Fruit fly (Drosophila melanogaster) whole organism, embryonic: Measurements from ENCODE around the gene ldbr.

Source experiments
- Bdp1 ChIP-seq: fragments of 200-800 bp; sonication (Bioruptor generic); optimal IDR thresholded peaks from 3 replicates; lab custom pipeline; 2016; ENCODE audit warnings: missing biosample characterization, missing genetic modification characterization
- C15 ChIP-seq: fragments of 200-800 bp; sonication (Bioruptor generic); IDR thresholded peaks from 3 replicates; pipeline ENCODE4 v1.3.6; 2022; ENCODE audit warnings: missing biosample characterization, missing genetic modification characterization
- CG10431 ChIP-seq: fragments of 200-800 bp; sonication (Bioruptor generic); optimal IDR thresholded peaks from 3 replicates; lab custom pipeline; 2018; ENCODE audit warnings: missing biosample characterization, mild to moderate bottlenecking, missing genetic modification characterization
- CG12104 ChIP-seq: fragments of 200-800 bp; sonication (Bioruptor generic); optimal IDR thresholded peaks from 3 replicates; lab custom pipeline; 2016; ENCODE audit warnings: missing biosample characterization, missing genetic modification characterization
- CG12236 ChIP-seq: fragments of 200-800 bp; sonication (Bioruptor generic); optimal IDR thresholded peaks from 2 replicates; lab custom pipeline; 2016; ENCODE audit warnings: missing biosample characterization, missing genetic modification characterization
- CG12391 ChIP-seq: fragments of 200-800 bp; sonication (Bioruptor generic); optimal IDR thresholded peaks from 3 replicates; lab custom pipeline; 2018; ENCODE audit warnings: missing biosample characterization, mild to moderate bottlenecking, missing genetic modification characterization, moderate library complexity
- CG14710 ChIP-seq: fragments of 200-800 bp; sonication (Bioruptor generic); optimal IDR thresholded peaks from 3 replicates; lab custom pipeline; 2019; ENCODE audit warnings: missing biosample characterization, mild to moderate bottlenecking, missing genetic modification characterization, moderate library complexity
- CG18011 ChIP-seq: fragments of 200-800 bp; sonication (Bioruptor generic); optimal IDR thresholded peaks from 2 replicates; lab custom pipeline; 2017; ENCODE audit warnings: missing biosample characterization, missing genetic modification characterization, mild to moderate bottlenecking, moderate library complexity, missing genotype
- CG2875 ChIP-seq: fragments of 200-800 bp; sonication (Bioruptor generic); optimal IDR thresholded peaks from 2 replicates; lab custom pipeline; 2017; ENCODE audit warnings: missing biosample characterization, mild to moderate bottlenecking, missing genetic modification characterization, missing genetic modification reagents
- CG31365 ChIP-seq: fragments of 200-800 bp; sonication (Bioruptor generic); optimal IDR thresholded peaks from 2 replicates; lab custom pipeline; 2018; ENCODE audit warnings: missing biosample characterization, mild to moderate bottlenecking, missing genetic modification characterization
- CG3281 ChIP-seq: fragments of 200-800 bp; sonication (Bioruptor generic); optimal IDR thresholded peaks from 3 replicates; lab custom pipeline; 2017; ENCODE audit warnings: missing biosample characterization, mild to moderate bottlenecking, missing genetic modification characterization
- CG6683 ChIP-seq: fragments of 200-800 bp; sonication (Bioruptor generic); optimal IDR thresholded peaks from 2 replicates; lab custom pipeline; 2017; ENCODE audit warnings: missing biosample characterization, mild to moderate bottlenecking, missing genetic modification characterization, missing genetic modification reagents
- CG6854 ChIP-seq: fragments of 200-800 bp; sonication (Bioruptor generic); optimal IDR thresholded peaks from 3 replicates; lab custom pipeline; 2017; ENCODE audit warnings: missing biosample characterization, mild to moderate bottlenecking, missing genetic modification characterization
- CG8924 ChIP-seq: fragments of 200-800 bp; optimal IDR thresholded peaks from 3 replicates; lab custom pipeline; 2019; ENCODE audit warnings: missing biosample characterization, mild to moderate bottlenecking, missing genetic modification characterization, moderate library complexity
- CG9876 ChIP-seq: fragments of 200-800 bp; sonication (Bioruptor generic); optimal IDR thresholded peaks from 2 replicates; lab custom pipeline; 2016; ENCODE audit warnings: missing biosample characterization, missing genetic modification characterization
- CTCF ChIP-seq: fragments of 200-800 bp; sonication (Bioruptor generic); optimal IDR thresholded peaks from 2 replicates; lab custom pipeline; 2017; ENCODE audit warnings: missing biosample characterization, mild to moderate bottlenecking, missing genetic modification characterization, moderate library complexity
- Dip3 ChIP-seq: fragments of 200-800 bp; sonication (Bioruptor generic); optimal IDR thresholded peaks from 3 replicates; lab custom pipeline; 2016; ENCODE audit warnings: missing biosample characterization, missing genetic modification characterization
- Eip74EF ChIP-seq, 2 experiments: fragments of 200-800 bp in 1 of 2; fragments of >200 bp in 1 of 2; sonication (Bioruptor generic) in 1 of 2; optimal IDR thresholded peaks; 2 replicates each; lab custom pipeline; 2017 to 2019; ENCODE audit warnings: missing biosample characterization in 2 of 2, missing genetic modification characterization in 2 of 2, mild to moderate bottlenecking in 1 of 2, moderate library complexity in 1 of 2
- Hr3 ChIP-seq: fragments of 200-800 bp; sonication (Bioruptor generic); optimal IDR thresholded peaks from 3 replicates; lab custom pipeline; 2016; ENCODE audit warnings: missing biosample characterization, missing genetic modification characterization
- MBD-R2 ChIP-seq: fragments of 200-800 bp; sonication (Bioruptor generic); IDR thresholded peaks from 2 replicates; pipeline ENCODE4 v1.3.6; 2022; ENCODE audit warnings: missing biosample characterization, missing genetic modification characterization
- Sox100B ChIP-seq: fragments of 200-800 bp; sonication (Bioruptor generic); optimal IDR thresholded peaks from 3 replicates; lab custom pipeline; 2018; ENCODE audit warnings: missing biosample characterization, mild to moderate bottlenecking, missing genetic modification characterization
- Xbp1 ChIP-seq: fragments of 200-800 bp; sonication (Bioruptor generic); optimal IDR thresholded peaks from 3 replicates; lab custom pipeline; 2016; ENCODE audit warnings: missing biosample characterization, mild to moderate bottlenecking, missing genetic modification characterization
- ara ChIP-seq: fragments of 200-800 bp; sonication (Bioruptor generic); IDR thresholded peaks from 2 replicates; pipeline ENCODE4 v1.3.6; 2022; ENCODE audit warnings: missing biosample characterization, missing genetic modification characterization
- bab2 ChIP-seq: fragments of 200-800 bp; sonication (Bioruptor generic); optimal IDR thresholded peaks from 2 replicates; lab custom pipeline; 2016; ENCODE audit warnings: missing biosample characterization, missing genetic modification characterization
- chif ChIP-seq, 2 experiments: fragments of 200-800 bp; sonication (Bioruptor generic); optimal IDR thresholded peaks; 3 replicates each; lab custom pipeline; 2016; ENCODE audit warnings: missing biosample characterization in 2 of 2, missing genetic modification characterization in 2 of 2
- corto ChIP-seq: fragments of 200-800 bp; sonication (Bioruptor generic); optimal IDR thresholded peaks from 2 replicates; lab custom pipeline; 2016; ENCODE audit warnings: missing biosample characterization, mild to moderate bottlenecking, missing genetic modification characterization, moderate library complexity
- crp ChIP-seq, 2 experiments: fragments of 200-800 bp; sonication (Bioruptor generic); optimal IDR thresholded peaks; 2 replicates in 1 of 2; 3 replicates in 1 of 2; lab custom pipeline; 2017; ENCODE audit warnings: missing biosample characterization in 2 of 2, missing genetic modification characterization in 2 of 2, mild to moderate bottlenecking in 1 of 2, moderate library complexity in 1 of 2
- dimm ChIP-seq: fragments of 200-800 bp; sonication (Bioruptor generic); IDR thresholded peaks from 2 replicates; pipeline ENCODE4 v1.3.6; 2022; ENCODE audit warnings: missing biosample characterization, missing genetic modification characterization
- dmrt11E ChIP-seq: fragments of 200-800 bp; sonication (Bioruptor generic); optimal IDR thresholded peaks from 3 replicates; lab custom pipeline; 2018; ENCODE audit warnings: missing biosample characterization, mild to moderate bottlenecking, missing genetic modification characterization, moderate library complexity
- h ChIP-seq: fragments of >200 bp; optimal IDR thresholded peaks from 2 replicates; lab custom pipeline; 2017
- her ChIP-seq: fragments of 200-800 bp; sonication (Bioruptor generic); optimal IDR thresholded peaks from 2 replicates; lab custom pipeline; 2016; ENCODE audit warnings: missing biosample characterization, missing genetic modification characterization
- ken ChIP-seq: fragments of 200-800 bp; sonication (Bioruptor generic); IDR thresholded peaks from 3 replicates; pipeline ENCODE4 v1.3.6; 2022; ENCODE audit warnings: missing biosample characterization, missing genetic modification characterization
- kni ChIP-seq: fragments of 200-800 bp; sonication (Bioruptor generic); optimal IDR thresholded peaks from 3 replicates; lab custom pipeline; 2017; ENCODE audit warnings: mild to moderate bottlenecking, missing biosample characterization, missing genetic modification reagents, missing genetic modification characterization
- knrl ChIP-seq: fragments of 200-800 bp; sonication (Bioruptor generic); IDR thresholded peaks from 3 replicates; pipeline ENCODE4 v1.3.6; 2022; ENCODE audit warnings: missing biosample characterization, missing genetic modification characterization; ENCODE audit not compliant: partially characterized antibody
- nau ChIP-seq: fragments of 200-800 bp; sonication (Bioruptor generic); optimal IDR thresholded peaks from 3 replicates; lab custom pipeline; 2017; ENCODE audit warnings: missing biosample characterization, mild to moderate bottlenecking, missing genetic modification characterization, missing genetic modification reagents
- nerfin-1 ChIP-seq: fragments of 200-800 bp; sonication (Bioruptor generic); optimal IDR thresholded peaks from 3 replicates; lab custom pipeline; 2019; ENCODE audit warnings: missing biosample characterization, mild to moderate bottlenecking, missing genetic modification characterization, moderate library complexity
- org-1 ChIP-seq: fragments of 200-800 bp; sonication (Bioruptor generic); optimal IDR thresholded peaks from 2 replicates; lab custom pipeline; 2017; ENCODE audit warnings: missing biosample characterization, missing genetic modification characterization
- pan ChIP-seq, 4 experiments: fragments of >200 bp in 3 of 4; fragments of 200-800 bp in 1 of 4; sonication (Bioruptor generic) in 1 of 4; optimal IDR thresholded peaks in 3 of 4; IDR thresholded peaks in 1 of 4; 2 replicates each; pipeline versions ENCODE4 v1.3.6 to Lab custom; 2017 to 2022; ENCODE audit warnings: missing biosample characterization in 2 of 4, missing genetic modification characterization in 2 of 4, mixed read lengths in 1 of 4
- phol ChIP-seq: fragments of 200-800 bp; sonication (Bioruptor generic); optimal IDR thresholded peaks from 3 replicates; lab custom pipeline; 2018; ENCODE audit warnings: missing biosample characterization, mild to moderate bottlenecking, missing genetic modification characterization, moderate library complexity
- pzg ChIP-seq: fragments of 200-800 bp; sonication (Bioruptor generic); optimal IDR thresholded peaks from 3 replicates; lab custom pipeline; 2018; ENCODE audit warnings: missing biosample characterization, mild to moderate bottlenecking, missing genetic modification characterization, moderate library complexity
- run ChIP-seq: fragments of 200-800 bp; sonication (Bioruptor generic); optimal IDR thresholded peaks from 3 replicates; lab custom pipeline; 2018; ENCODE audit warnings: missing biosample characterization, mild to moderate bottlenecking, missing genetic modification characterization
- seq ChIP-seq: fragments of 200-800 bp; sonication (Bioruptor generic); IDR thresholded peaks from 2 replicates; pipeline ENCODE4 v1.3.6; 2022; ENCODE audit warnings: missing biosample characterization, missing genetic modification characterization
- slou ChIP-seq: fragments of 200-800 bp; sonication (Bioruptor generic); optimal IDR thresholded peaks from 3 replicates; lab custom pipeline; 2016; ENCODE audit warnings: missing biosample characterization, missing genetic modification characterization
- stwl ChIP-seq: fragments of 200-800 bp; sonication (Bioruptor generic); optimal IDR thresholded peaks from 3 replicates; lab custom pipeline; 2018; ENCODE audit warnings: missing biosample characterization, mild to moderate bottlenecking, missing genetic modification characterization, moderate library complexity
- sug ChIP-seq: fragments of 200-800 bp; optimal IDR thresholded peaks from 2 replicates; lab custom pipeline; 2019; ENCODE audit warnings: missing biosample characterization, mild to moderate bottlenecking, missing genetic modification characterization, moderate library complexity
- tgo ChIP-seq: fragments of 200-800 bp; sonication (Bioruptor generic); IDR thresholded peaks from 3 replicates; pipeline ENCODE4 v1.3.6; 2022; ENCODE audit warnings: missing biosample characterization, missing genetic modification characterization
- tin ChIP-seq: fragments of 200-800 bp; sonication (Bioruptor generic); optimal IDR thresholded peaks from 3 replicates; lab custom pipeline; 2016; ENCODE audit warnings: missing biosample characterization, missing genetic modification characterization
- trem ChIP-seq: fragments of 200-800 bp; optimal IDR thresholded peaks from 3 replicates; lab custom pipeline; 2019; ENCODE audit warnings: missing biosample characterization, mild to moderate bottlenecking, missing genetic modification characterization, moderate library complexity
- vvl ChIP-seq: fragments of 200-800 bp; sonication (Bioruptor generic); IDR thresholded peaks from 2 replicates; pipeline ENCODE4 v1.3.6; 2022; ENCODE audit warnings: missing biosample characterization, missing genetic modification characterization
- zen ChIP-seq: fragments of 200-800 bp; sonication (Bioruptor generic); optimal IDR thresholded peaks from 3 replicates; lab custom pipeline; 2018; ENCODE audit warnings: missing biosample characterization, mild to moderate bottlenecking, missing genetic modification characterization, moderate library complexity

ldbr gene

dm6 chr3L:8091650-8092068, 30.0 kb upstream of the ldbr start, which contains the start of gene CG7565 (continued):
- TF ChIP-seq Sox100B (GFP tag; lab: Kevin White, UChicago) (no peak), Hr3 (GFP tag; lab: Kevin White, UChicago) (no peak), ken (GFP tag; lab: Robert Waterston, UW) (no peak; the same call in 2 of the 3 replicates), Xbp1 (GFP tag; lab: Kevin White, UChicago) (peak; percentile 47), CG31365 (tag; lab: Kevin White, UChicago) (peak; percentile 33), CG3281 (peak; percentile 66), nerfin-1 (tag; lab: Kevin White, UChicago) (peak; percentile 13), CG14710 (tag; lab: Kevin White, UChicago) (peak; percentile 55), nau (GFP tag; lab: Kevin White, UChicago) (peak; percentile 49), dmrt11E (tag; lab: Kevin White, UChicago) (no peak), CG10431 (GFP tag; lab: Kevin White, UChicago) (no peak), Dip3 (GFP tag; lab: Kevin White, UChicago) (peak; percentile 51), CG12391 (tag; lab: Kevin White, UChicago) (peak; percentile 23), CG18011 (GFP tag; lab: Kevin White, UChicago) (peak; percentile 25), knrl (GFP tag; lab: Robert Waterston, UW) (0 out of 3 replicates have a peak, but pooled peaks have one; percentile 23), dimm (GFP tag; lab: Robert Waterston, UW) (no peak), CG2875 (peak; percentile 5), Eip74EF (GFP tag; optimal IDR thresholded peaks at IDR 0.05; lab: Kevin White, UChicago) (peak in 1 of 2 experiments; percentile 78), run (no peak), stwl (tag; lab: Kevin White, UChicago) (peak; percentile 99), ara (GFP tag; lab: Robert Waterston, UW) (0 out of 2 replicates have a peak, but pooled peaks have one; percentile 5), org-1 (GFP tag; lab: Kevin White, UChicago) (peak; percentile 26), phol (tag; lab: Kevin White, UChicago) (peak; percentile 23), CTCF (peak; percentile 21), tgo (GFP tag; lab: Robert Waterston, UW) (no peak), trem (tag; lab: Kevin White, UChicago) (peak; percentile 20), pzg (GFP tag; lab: Kevin White, UChicago) (peak; percentile 81), bab2 (GFP tag; lab: Kevin White, UChicago) (peak; percentile 21), zen (no peak), C15 (GFP tag; lab: Robert Waterston, UW) (no peak), CG8924 (tag; lab: Kevin White, UChicago) (peak; percentile 5), tin (peak; percentile 38), kni (GFP tag; lab: Kevin White, UChicago) (peak; percentile 42), CG12104 (peak; percentile 11), Bdp1 (GFP tag; lab: Kevin White, UChicago) (no peak), chif (GFP tag; optimal IDR thresholded peaks at IDR 0.05; lab: Kevin White, UChicago) (peak in 1 of 2 experiments; percentile 24), CG9876 (GFP tag; lab: Kevin White, UChicago) (no peak), h (lab: Kevin White, UChicago) (no peak), CG6854 (GFP tag; lab: Kevin White, UChicago) (no peak), slou (GFP tag; lab: Kevin White, UChicago) (no peak), corto (GFP tag; lab: Kevin White, UChicago) (peak; percentile 19), MBD-R2 (GFP tag; lab: Robert Waterston, UW) (peak; percentile 74), pan (optimal IDR thresholded peaks at IDR 0.05; lab: Kevin White, UChicago) (no peak), pan (GFP tag; optimal IDR thresholded peaks at IDR 0.05 in 1 of 2, IDR thresholded peaks at IDR 0.05 in 1 of 2) (peak in 1 of 2 experiments; percentile 28), her (GFP tag; lab: Kevin White, UChicago) (peak; percentile 77), seq (GFP tag; lab: Robert Waterston, UW) (no peak), CG12236 (GFP tag; lab: Kevin White, UChicago) (no peak), sug (tag; lab: Kevin White, UChicago) (peak; percentile 65), vvl (GFP tag; lab: Robert Waterston, UW) (peak; percentile 77), CG6683 (peak; percentile 14), crp (GFP tag; optimal IDR thresholded peaks at IDR 0.05; lab: Kevin White, UChicago) (peak; percentile 12 to 86)
